Worm (Caenorhabditis elegans) whole organism, young adult: ENCODE results near the gene ZK809.5.

Source experiments
- K11D2.4 ChIP-seq: fragments of 200-800 bp; sonication (Bioruptor generic); IDR thresholded peaks from 2 replicates; pipeline ENCODE4 v1.3.6; 2022; ENCODE audit warnings: missing genetic modification reagents, missing genetic modification characterization, missing compliant biosample characterization
- K12H6.12 ChIP-seq: fragments of 200-800 bp; sonication (Bioruptor generic); optimal IDR thresholded peaks from 2 replicates; lab custom pipeline; 2018; ENCODE audit warnings: mild to moderate bottlenecking, missing genetic modification characterization, missing compliant biosample characterization
- chd-7 ChIP-seq: sonication (generic microtip); optimal IDR thresholded peaks from 2 replicates; lab custom pipeline; 2016; ENCODE audit warnings: mild to moderate bottlenecking, missing genetic modification characterization, moderate library complexity, missing compliant biosample characterization
- madf-10 ChIP-seq: sonication (generic microtip); optimal IDR thresholded peaks from 2 replicates; lab custom pipeline; 2016; ENCODE audit warnings: mild to moderate bottlenecking, missing genetic modification characterization, missing compliant biosample characterization
- mcd-1 ChIP-seq: fragments of 200-800 bp; sonication (Bioruptor generic); IDR thresholded peaks from 2 replicates; pipeline ENCODE4 v1.3.6; 2022; ENCODE audit warnings: missing genetic modification reagents, missing genetic modification characterization, missing compliant biosample characterization
- repo-1 ChIP-seq: sonication (generic microtip); optimal IDR thresholded peaks from 2 replicates; lab custom pipeline; 2017; ENCODE audit warnings: mild to moderate bottlenecking, missing genetic modification characterization, missing compliant biosample characterization
- sea-2 ChIP-seq: fragments of 200-800 bp; sonication (Bioruptor generic); IDR thresholded peaks from 2 replicates; pipeline ENCODE4 v1.3.6; 2022; ENCODE audit warnings: missing genetic modification characterization, missing compliant biosample characterization
- snpc-1.3 ChIP-seq: sonication (generic microtip); optimal IDR thresholded peaks from 2 replicates; lab custom pipeline; 2017; ENCODE audit warnings: missing genetic modification characterization, mild to moderate bottlenecking, missing compliant biosample characterization, antibody characterized with exemption, moderate library complexity, missing genotype, missing genetic modification reagents; ENCODE audit not compliant: insufficient read depth
- zim-3 ChIP-seq: sonication (generic microtip); optimal IDR thresholded peaks from 2 replicates; lab custom pipeline; 2017; ENCODE audit warnings: mild to moderate bottlenecking, missing genetic modification characterization, moderate library complexity, missing compliant biosample characterization

DNA sequence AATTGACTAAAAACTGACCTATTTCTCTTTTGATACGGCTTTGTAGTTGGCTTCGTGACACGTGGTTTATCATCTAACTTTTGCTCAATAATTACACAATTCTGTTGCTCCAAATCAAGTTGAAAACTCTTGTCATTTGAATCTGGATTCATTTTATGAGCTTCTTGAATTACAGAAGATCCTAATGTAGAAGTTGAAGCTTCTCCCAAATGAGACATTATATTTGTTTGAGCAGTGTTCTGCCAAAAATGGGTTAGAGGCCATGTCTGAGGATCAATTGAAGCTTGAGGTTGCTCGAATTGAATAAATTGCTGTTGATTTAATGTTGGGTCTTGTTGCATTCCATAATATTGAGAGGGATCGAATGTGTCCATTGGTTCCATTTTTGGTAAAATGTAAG, 41.0 kb downstream of the ZK809.5 start:
- TF ChIP-seq repo-1 (tag; lab: Kevin White, UChicago) = no peak
- no peak for TF ChIP-seq chd-7
- TF ChIP-seq sea-2 = no peak
- TF ChIP-seq K12H6.12 (tag; lab: Kevin White, UChicago) = no peak
- no peak for TF ChIP-seq zim-3
- no peak for TF ChIP-seq snpc-1.3 (tag; lab: Kevin White, UChicago)
- no peak for TF ChIP-seq mcd-1
- TF ChIP-seq madf-10 = no peak
- TF ChIP-seq K11D2.4 (GFP tag; lab: Robert Waterston, UW) = no peak
